Worm (Caenorhabditis elegans): ENCODE data around the gene F02C12.3.

DNA sequence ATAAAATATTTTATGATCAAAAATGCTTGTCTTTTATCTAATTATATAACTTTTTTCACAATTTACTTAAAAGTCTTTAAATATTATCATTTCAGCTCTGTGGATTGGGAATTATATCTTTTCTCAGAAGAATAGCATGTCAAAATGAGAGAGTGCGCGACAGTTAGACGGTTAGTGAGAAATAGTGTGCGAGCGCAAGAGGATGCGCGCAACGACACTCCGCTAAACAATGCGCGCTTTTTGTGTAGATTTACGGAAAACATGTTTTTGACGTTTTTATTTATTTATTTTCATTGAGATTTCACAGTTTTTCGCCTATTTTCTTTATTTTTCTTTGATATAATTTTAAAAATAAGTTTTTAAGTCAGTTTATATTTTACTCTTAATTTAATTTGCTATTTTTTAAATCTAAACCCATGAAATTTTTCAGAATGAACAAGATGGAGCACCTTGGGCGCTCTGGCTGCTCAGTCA is at the start of gene F02C12.3:
- TF ChIP-seq Y79H2A.3 (GFP tag; conservative IDR thresholded peaks at IDR 0.05) (no peak), lsy-27 (tag; optimal IDR thresholded peaks at IDR 0.05; ENCODE audit: borderline replicate concordance, insufficient read depth) (no peak), pha-4 (tag; optimal IDR thresholded peaks at IDR 0.05) (no peak), egrh-3 (GFP tag; IDR thresholded peaks at IDR 0.05) (no peak), Y53F4B.3 (GFP tag; IDR thresholded peaks at IDR 0.05) (no peak), attf-5 (GFP tag; optimal IDR thresholded peaks at IDR 0.05) (no peak), C17E4.6 (GFP tag; IDR thresholded peaks at IDR 0.05) (no peak), zfh-2 (GFP tag; conservative IDR thresholded peaks at IDR 0.05) (no peak), Y53G8AR.9 (GFP tag; conservative IDR thresholded peaks at IDR 0.05) (no peak), K11D2.4 (GFP tag; IDR thresholded peaks at IDR 0.05) (no peak), F55B11.4 (tag; optimal IDR thresholded peaks at IDR 0.05; ENCODE audit: borderline replicate concordance, insufficient read depth) (no peak)
